Worm (Caenorhabditis elegans) whole organism, L4 larva: ENCODE measurements around the gene F43C11.7.

Experiments
- D1046.2 ChIP-seq: fragments of 200-800 bp; sonication (Bioruptor generic); IDR thresholded peaks from 2 replicates; pipeline ENCODE4 v1.3.6; 2022; ENCODE audit warnings: missing genetic modification characterization, missing compliant biosample characterization
- F26F4.8 ChIP-seq: fragments of 200-800 bp; sonication (Bioruptor generic); conservative IDR thresholded peaks from 2 replicates; pipeline ENCODE4 v1.3.6; 2022; ENCODE audit warnings: missing genetic modification characterization, missing compliant biosample characterization
- R02D3.7 ChIP-seq: fragments of 150-350 bp; sonication (generic microtip); optimal IDR thresholded peaks from 3 replicates; lab custom pipeline; 2014; ENCODE audit warnings: missing biosample characterization, missing genetic modification characterization
- T26A8.4 ChIP-seq: fragments of 200-800 bp; sonication (Bioruptor generic); IDR thresholded peaks from 2 replicates; pipeline ENCODE4 v1.3.6; 2022; ENCODE audit warnings: missing genetic modification characterization, missing compliant biosample characterization
- Y5F2A.4 ChIP-seq: fragments of 200-800 bp; sonication (Bioruptor generic); optimal IDR thresholded peaks from 2 replicates; lab custom pipeline; 2018; ENCODE audit warnings: mild to moderate bottlenecking, missing genetic modification characterization, missing compliant biosample characterization
- aha-1 ChIP-seq: fragments of 150-350 bp; peaks from one replicate; lab custom pipeline; 2014; ENCODE audit warnings: missing biosample characterization, missing genetic modification characterization
- aly-2 ChIP-seq: sonication (generic microtip); optimal IDR thresholded peaks from 2 replicates; lab custom pipeline; 2018; ENCODE audit warnings: missing biosample characterization, missing genetic modification characterization
- ama-1 ChIP-seq: fragments of 150-350 bp; optimal IDR thresholded peaks from 2 replicates; lab custom pipeline; 2014; ENCODE audit warnings: inconsistent platforms, mixed read lengths
- arid-1 ChIP-seq: fragments of 200-800 bp; sonication (Bioruptor generic); conservative IDR thresholded peaks from 2 replicates; pipeline ENCODE4 v1.3.6; 2022; ENCODE audit warnings: missing genetic modification reagents, missing genetic modification characterization, missing compliant biosample characterization
- ceh-32 ChIP-seq: sonication (generic microtip); optimal IDR thresholded peaks from 2 replicates; lab custom pipeline; 2016; ENCODE audit warnings: mild to moderate bottlenecking, missing genetic modification characterization, missing compliant biosample characterization; ENCODE audit not compliant: poor library complexity
- daf-8 ChIP-seq: fragments of 200-800 bp; sonication (Bioruptor generic); IDR thresholded peaks from 2 replicates; pipeline ENCODE4 v1.3.6; 2022; ENCODE audit warnings: missing genetic modification characterization, missing compliant biosample characterization
- dmd-6 ChIP-seq: fragments of 200-800 bp; sonication (Bioruptor generic); IDR thresholded peaks from 2 replicates; pipeline ENCODE4 v1.3.6; 2022; ENCODE audit warnings: missing genetic modification reagents, missing genetic modification characterization, missing compliant biosample characterization
- dve-1 ChIP-seq: sonication (generic microtip); optimal IDR thresholded peaks from 2 replicates; lab custom pipeline; 2017; ENCODE audit warnings: antibody characterized with exemption, mild to moderate bottlenecking, missing genetic modification characterization, missing compliant biosample characterization; ENCODE audit not compliant: insufficient read depth
- fos-1 ChIP-seq: fragments of 150-350 bp; optimal IDR thresholded peaks from 2 replicates; lab custom pipeline; 2014; ENCODE audit warnings: missing biosample characterization, missing genetic modification characterization
- lim-7 ChIP-seq: fragments of 200-800 bp; sonication (Bioruptor generic); IDR thresholded peaks from 2 replicates; pipeline ENCODE4 v1.3.6; 2022; ENCODE audit warnings: missing genetic modification characterization, missing compliant biosample characterization
- lin-1 ChIP-seq: fragments of 200-800 bp; sonication (Bioruptor generic); IDR thresholded peaks from 2 replicates; pipeline ENCODE4 v1.3.6; 2022; ENCODE audit warnings: missing genetic modification reagents, missing genetic modification characterization, missing compliant biosample characterization
- lin-13 ChIP-seq: fragments of 150-350 bp; optimal IDR thresholded peaks from 2 replicates; lab custom pipeline; 2014; ENCODE audit warnings: missing biosample characterization, missing genetic modification reagents, missing genetic modification characterization
- madf-9 ChIP-seq: fragments of 200-800 bp; sonication (Bioruptor generic); conservative IDR thresholded peaks from 2 replicates; pipeline ENCODE4 v1.3.6; 2022; ENCODE audit warnings: missing genetic modification reagents, missing genetic modification characterization, missing compliant biosample characterization
- mxl-2 ChIP-seq: fragments of 200-800 bp; sonication (Bioruptor generic); conservative IDR thresholded peaks from 2 replicates; pipeline ENCODE4 v1.3.6; 2022; ENCODE audit warnings: missing genetic modification reagents, missing genetic modification characterization, missing compliant biosample characterization
- nhr-10 ChIP-seq: fragments of 150-350 bp; optimal IDR thresholded peaks from 2 replicates; lab custom pipeline; 2014; ENCODE audit warnings: missing biosample characterization, missing genetic modification characterization
- nhr-11 ChIP-seq: fragments of 150-350 bp; optimal IDR thresholded peaks from 2 replicates; lab custom pipeline; 2014; ENCODE audit warnings: missing biosample characterization, missing genetic modification characterization
- nhr-237 ChIP-seq: sonication (generic microtip); optimal IDR thresholded peaks from 2 replicates; lab custom pipeline; 2017; ENCODE audit warnings: missing biosample characterization, missing genetic modification characterization
- nhr-28 ChIP-seq: fragments of 150-350 bp; optimal IDR thresholded peaks from 2 replicates; lab custom pipeline; 2014; ENCODE audit warnings: missing biosample characterization, missing genetic modification characterization
- nhr-41 ChIP-seq: fragments of 200-800 bp; sonication (Bioruptor generic); IDR thresholded peaks from 2 replicates; pipeline ENCODE4 v1.3.6; 2022; ENCODE audit warnings: missing genetic modification reagents, missing genetic modification characterization, missing compliant biosample characterization
- nhr-42 ChIP-seq: fragments of 200-800 bp; sonication (Bioruptor generic); IDR thresholded peaks from 2 replicates; pipeline ENCODE4 v1.3.6; 2022; ENCODE audit warnings: missing genetic modification characterization, missing compliant biosample characterization
- php-3 ChIP-seq: fragments of 200-800 bp; sonication (Bioruptor generic); IDR thresholded peaks from 2 replicates; pipeline ENCODE4 v1.3.6; 2022; ENCODE audit warnings: missing genetic modification reagents, missing genetic modification characterization, missing compliant biosample characterization
- pqm-1 ChIP-seq: sonication (generic microtip); optimal IDR thresholded peaks from 2 replicates; lab custom pipeline; 2017; ENCODE audit warnings: missing biosample characterization, missing genetic modification characterization
- set-16 ChIP-seq: fragments of 200-800 bp; sonication (Bioruptor generic); IDR thresholded peaks from 2 replicates; pipeline ENCODE4 v1.3.6; 2022; ENCODE audit warnings: missing genetic modification reagents, missing genetic modification characterization, missing compliant biosample characterization
- skn-1 ChIP-seq: fragments of 150-350 bp; optimal IDR thresholded peaks from 2 replicates; lab custom pipeline; 2014; ENCODE audit warnings: missing biosample characterization, missing genetic modification characterization
- snpc-1.2 ChIP-seq: fragments of 200-800 bp; sonication (Bioruptor generic); IDR thresholded peaks from 2 replicates; pipeline ENCODE4 v1.3.6; 2022; ENCODE audit warnings: missing genetic modification reagents, missing genetic modification characterization, missing compliant biosample characterization
- spr-3 ChIP-seq: fragments of 200-800 bp; sonication (Bioruptor generic); optimal IDR thresholded peaks from 2 replicates; lab custom pipeline; 2018; ENCODE audit warnings: mild to moderate bottlenecking, missing genetic modification characterization, missing compliant biosample characterization
- tag-97 ChIP-seq: fragments of 200-800 bp; sonication (Bioruptor generic); IDR thresholded peaks from 2 replicates; pipeline ENCODE4 v1.3.6; 2022; ENCODE audit warnings: missing genetic modification characterization, missing compliant biosample characterization
- unc-62 ChIP-seq, 3 experiments: fragments of 150-350 bp in 1 of 3; sonication (generic microtip); optimal IDR thresholded peaks in 2 of 3; peaks in 1 of 3; 1 replicate in 1 of 3; 2 replicates in 2 of 3; lab custom pipeline; 2014 to 2017; ENCODE audit warnings: missing biosample characterization in 3 of 3, missing genetic modification characterization in 3 of 3, missing genetic modification reagents in 3 of 3, missing genotype in 1 of 3
- vab-7 ChIP-seq: fragments of 200-800 bp; sonication (Bioruptor generic); IDR thresholded peaks from 2 replicates; pipeline ENCODE4 v1.3.6; 2022; ENCODE audit warnings: missing genetic modification reagents, missing genetic modification characterization, missing compliant biosample characterization
- zfp-2 ChIP-seq: sonication (generic microtip); optimal IDR thresholded peaks from 2 replicates; lab custom pipeline; 2016; ENCODE audit warnings: mild to moderate bottlenecking, missing genetic modification characterization, missing compliant biosample characterization
- zfp-3 ChIP-seq: fragments of 200-800 bp; sonication (Bioruptor generic); conservative IDR thresholded peaks from 2 replicates; pipeline ENCODE4 v1.3.6; 2022; ENCODE audit warnings: missing genetic modification reagents, missing genetic modification characterization, missing compliant biosample characterization

The F43C11.7 gene

DNA sequence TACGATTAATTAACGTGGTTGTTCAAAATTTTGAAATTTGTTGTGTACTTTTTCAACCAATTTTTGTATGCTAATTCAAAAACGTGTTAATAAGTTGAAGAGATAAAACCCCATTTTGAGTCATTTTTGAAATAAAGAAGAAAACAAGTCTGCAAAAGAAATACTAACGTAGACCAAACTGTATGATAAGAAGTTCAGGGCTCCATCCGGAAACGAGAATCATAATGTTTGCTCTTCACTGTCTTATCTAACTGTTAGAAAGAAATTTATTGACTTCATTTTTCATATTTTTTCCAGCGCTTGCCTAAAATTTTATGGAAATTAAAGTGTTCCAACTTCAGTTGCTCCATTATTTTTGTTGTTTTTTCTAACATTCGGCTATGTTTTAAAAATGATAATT, 30.2 kb upstream of the F43C11.7 start (continued):
- TF ChIP-seq ceh-32 (no peak), skn-1 (tag; lab: Kevin White, UChicago) (no peak), arid-1 (GFP tag; lab: Robert Waterston, UW) (no peak), tag-97 (GFP tag; lab: Robert Waterston, UW) (no peak), nhr-41 (no peak), snpc-1.2 (GFP tag; lab: Robert Waterston, UW) (no peak), lin-1 (GFP tag; lab: Robert Waterston, UW) (peak; percentile 26; the same call in 1 of the 2 replicates), zfp-2 (tag; lab: Kevin White, UChicago) (no peak), zfp-3 (GFP tag; lab: Robert Waterston, UW) (no peak), set-16 (no peak), nhr-10 (tag; lab: Kevin White, UChicago) (no peak), dve-1 (no peak), R02D3.7 (tag; lab: Kevin White, UChicago) (no peak), nhr-42 (GFP tag; lab: Robert Waterston, UW) (no peak), F26F4.8 (GFP tag; lab: Robert Waterston, UW) (no peak), D1046.2 (GFP tag; lab: Robert Waterston, UW) (no peak), fos-1 (no peak), mxl-2 (GFP tag; lab: Robert Waterston, UW) (no peak), ama-1 (lab: Kevin White, UChicago) (no peak), vab-7 (no peak)

DNA sequence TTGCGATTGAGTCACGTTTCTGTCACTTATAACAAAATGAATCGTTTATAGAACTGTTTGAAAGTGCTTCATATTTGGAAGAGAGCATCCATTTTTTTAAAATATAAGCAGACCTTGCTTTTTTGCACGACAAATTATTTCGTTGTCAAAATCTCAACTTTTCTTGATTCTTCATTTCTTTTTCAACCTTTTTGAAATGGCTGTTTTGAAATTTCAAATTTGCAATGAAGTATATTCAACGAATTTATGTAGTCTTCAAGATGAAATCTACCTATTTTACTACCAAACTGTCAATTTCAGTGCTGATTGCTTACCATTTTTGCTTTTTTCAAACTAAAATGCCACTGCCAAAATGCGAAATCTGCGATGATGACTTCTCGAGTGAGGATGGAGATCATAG, 29.0 kb upstream of the F43C11.7 start, which contains the start of gene B0281.3:
Gene B0281.3, plus strand, starts transcription at position 301 of the 400 bp plus-strand sequence.
- no peak for TF ChIP-seq set-16
- TF ChIP-seq Y5F2A.4 (GFP tag; lab: Kevin White, UChicago): no peak

DNA sequence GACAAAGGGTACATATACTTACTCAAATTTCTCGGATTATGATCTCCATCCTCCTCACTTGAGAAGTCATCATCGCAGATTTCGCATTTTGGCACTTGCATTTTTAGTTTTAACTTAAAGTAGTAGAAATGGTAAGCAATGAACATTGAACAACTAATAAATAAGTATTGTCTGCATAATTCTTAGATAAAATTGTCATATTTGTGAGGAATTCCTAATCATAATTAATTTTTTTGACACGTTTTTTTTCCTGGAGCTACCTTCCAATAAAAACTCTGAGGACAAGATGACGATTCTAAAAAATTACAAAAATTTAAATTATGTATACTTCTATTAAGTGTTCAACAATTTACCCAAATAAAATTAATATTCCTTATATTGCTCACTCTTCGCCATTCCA, 22.9 kb upstream of the F43C11.7 start, which contains the start of the genes trim-21 and B0281.1:
Gene trim-21, minus strand, starts transcription at position 101 of the 400 bp plus-strand sequence.
Gene B0281.1, plus strand, starts transcription at position 321 of the 400 bp plus-strand sequence.
- TF ChIP-seq lin-13 (GFP tag; lab: Kevin White, UChicago): no peak
- TF ChIP-seq arid-1 (GFP tag; lab: Robert Waterston, UW): no peak
- TF ChIP-seq nhr-11 (tag; lab: Kevin White, UChicago): no peak
- no peak for TF ChIP-seq spr-3
- TF ChIP-seq ama-1 (lab: Kevin White, UChicago): no peak
- TF ChIP-seq madf-9 (GFP tag; lab: Robert Waterston, UW): no peak
- TF ChIP-seq nhr-237 (tag; lab: Kevin White, UChicago): no peak
- no peak for TF ChIP-seq lim-7 (GFP tag; lab: Robert Waterston, UW)
- TF ChIP-seq daf-8 (GFP tag; lab: Robert Waterston, UW): no peak
- TF ChIP-seq zfp-2 (tag; lab: Kevin White, UChicago): no peak

DNA sequence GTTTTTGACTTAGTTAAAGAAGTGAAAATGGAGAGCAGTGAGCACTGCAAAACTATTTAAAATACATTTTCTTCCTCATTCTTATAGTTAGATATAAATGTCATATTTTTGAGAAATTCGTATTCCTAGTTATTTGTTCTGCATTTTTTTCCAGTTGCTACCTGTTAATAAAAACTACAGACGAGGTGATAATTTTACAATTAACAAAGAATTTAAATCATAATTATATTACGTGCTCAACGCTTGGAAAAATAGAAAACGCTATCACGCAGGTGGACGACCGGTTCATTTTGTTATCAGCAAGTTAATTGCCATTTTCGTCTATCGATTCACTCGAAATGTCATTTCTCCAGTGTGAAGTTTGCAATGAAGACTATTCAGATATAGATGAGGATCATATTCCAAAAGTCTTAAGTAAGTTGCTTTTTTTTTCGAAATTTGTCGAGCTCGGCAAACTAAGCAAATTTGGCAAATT, 17.8 kb upstream of the F43C11.7 start, which contains the start of the genes ZK1240.5 and ZK1240.9:
Gene ZK1240.5, minus strand, starts transcription at position 51 of the 475 bp plus-strand sequence.
Gene ZK1240.9, plus strand, starts transcription at position 307 of the 475 bp plus-strand sequence.
- TF ChIP-seq aha-1 (tag; lab: Kevin White, UChicago) (peak; percentile 22), aly-2 (tag; lab: Kevin White, UChicago) (no peak), unc-62 (GFP tag; optimal IDR thresholded peaks at IDR 0.05 in 1 of 2; lab: Kevin White, UChicago) (peak in 1 of 2 experiments; percentile 72), unc-62 (tag; optimal IDR thresholded peaks at IDR 0.05; lab: Kevin White, UChicago) (no peak), dmd-6 (GFP tag; lab: Robert Waterston, UW) (0 out of 2 replicates have a peak, but pooled peaks have one; percentile 14), pqm-1 (peak; percentile 76), nhr-28 (peak; percentile 26), T26A8.4 (GFP tag; lab: Robert Waterston, UW) (no peak), php-3 (GFP tag; lab: Robert Waterston, UW) (peak; percentile 9; the same call in 1 of the 2 replicates)
